Fruit fly (Drosophila melanogaster): ENCODE results near the gene CG34316.
A peak's percentile ranks its signal among the peaks of the same experiment; 100 is the strongest.

The CG34316 gene

dm6 chr3R:15218824-15219576, 11.4 kb upstream of the CG34316 start, which contains the start of the genes SIDL and CG12241 (continued):
- TF ChIP-seq CG9876 (GFP tag; optimal IDR thresholded peaks at IDR 0.05) (no peak), CG4707 (GFP tag; optimal IDR thresholded peaks at IDR 0.05) (no peak), her (GFP tag; optimal IDR thresholded peaks at IDR 0.05) (peak; percentile 22), Elba2 (GFP tag; optimal IDR thresholded peaks at IDR 0.05) (peak; percentile 0), CG10274 (GFP tag; optimal IDR thresholded peaks at IDR 0.05) (peak; percentile 41), CG9609 (GFP tag; optimal IDR thresholded peaks at IDR 0.05) (peak; percentile 24), CG4328 (GFP tag; optimal IDR thresholded peaks at IDR 0.05) (no peak), CG3995 (GFP tag; optimal IDR thresholded peaks at IDR 0.05) (peak; percentile 58), esg (GFP tag; conservative IDR thresholded peaks at IDR 0.05) (peak; percentile 20; the same call in 1 of the 2 replicates), Nf-YC (tag; optimal IDR thresholded peaks at IDR 0.05) (peak; percentile 65), jumu (GFP tag; optimal IDR thresholded peaks at IDR 0.05) (peak; percentile 79), CG10321 (GFP tag; IDR thresholded peaks at IDR 0.05) (no peak), dm (GFP tag; optimal IDR thresholded peaks at IDR 0.05) (no peak), grn (GFP tag; optimal IDR thresholded peaks at IDR 0.05) (peak; percentile 61), CG16813 (GFP tag; IDR thresholded peaks at IDR 0.05; ENCODE audit: partially characterized antibody) (peak; percentile 16; the same call in 1 of the 3 replicates), crc (GFP tag; optimal IDR thresholded peaks at IDR 0.05) (peak; percentile 67), CG31224 (GFP tag; IDR thresholded peaks at IDR 0.05) (peak; percentile 87), CG7556 (GFP tag; optimal IDR thresholded peaks at IDR 0.05) (peak; percentile 78), nom (GFP tag; optimal IDR thresholded peaks at IDR 0.05) (peak; percentile 75), pb (GFP tag; optimal IDR thresholded peaks at IDR 0.05) (peak; percentile 73), tio (GFP tag; optimal IDR thresholded peaks at IDR 0.05) (no peak), en (GFP tag; optimal IDR thresholded peaks at IDR 0.05) (no peak), CG14667 (GFP tag; IDR thresholded peaks at IDR 0.05) (peak; percentile 94), CG11093 (GFP tag; IDR thresholded peaks at IDR 0.05) (peak; percentile 91), odd (GFP tag; optimal IDR thresholded peaks at IDR 0.05) (no peak), Fer3 (tag; optimal IDR thresholded peaks at IDR 0.05) (peak; percentile 86), CG6654 (GFP tag; optimal IDR thresholded peaks at IDR 0.05) (no peak), tap (tag; optimal IDR thresholded peaks at IDR 0.05) (no peak), CG11398 (GFP tag; optimal IDR thresholded peaks at IDR 0.05) (no peak), ftz-f1 (GFP tag; optimal IDR thresholded peaks at IDR 0.05) (peak; percentile 60), H15 (GFP tag; IDR thresholded peaks at IDR 0.05) (peak; percentile 91), kah (GFP tag; optimal IDR thresholded peaks at IDR 0.05) (peak; percentile 77), CG9215 (GFP tag; IDR thresholded peaks at IDR 0.05) (peak; percentile 90), sob (GFP tag; IDR thresholded peaks at IDR 0.05) (peak; percentile 93), cas (GFP tag; IDR thresholded peaks at IDR 0.05) (peak; percentile 82), CG12391 (tag; optimal IDR thresholded peaks at IDR 0.05) (peak; percentile 72), Hey (tag; optimal IDR thresholded peaks at IDR 0.05) (no peak), Gug (GFP tag; IDR thresholded peaks at IDR 0.05) (peak; percentile 93; the same call in 3 of the 4 replicates), Poxn (GFP tag; IDR thresholded peaks at IDR 0.05) (no peak; the same call in 1 of the 2 replicates), Sin3A (optimal IDR thresholded peaks at IDR 0.05) (no peak), repo (GFP tag; optimal IDR thresholded peaks at IDR 0.05) (peak; percentile 46), CG2712 (tag; optimal IDR thresholded peaks at IDR 0.05) (peak; percentile 86), CG12299 (tag; optimal IDR thresholded peaks at IDR 0.05) (peak; percentile 48), CG4854 (GFP tag; optimal IDR thresholded peaks at IDR 0.05) (peak; percentile 73), Dp (GFP tag; optimal IDR thresholded peaks at IDR 0.05) (peak; percentile 54), Sry-δ (GFP tag; optimal IDR thresholded peaks at IDR 0.05) (peak; percentile 66), Sry-β (GFP tag; optimal IDR thresholded peaks at IDR 0.05) (no peak), CG8478 (optimal IDR thresholded peaks at IDR 0.05) (no peak), CG8388 (GFP tag; optimal IDR thresholded peaks at IDR 0.05) (peak; percentile 64), Dad (GFP tag; optimal IDR thresholded peaks at IDR 0.05) (peak; percentile 78), gem (tag; optimal IDR thresholded peaks at IDR 0.05) (no peak)

Data from whole organism, embryonic.